Worm (Caenorhabditis elegans) whole organism, young adult: Measurements from ENCODE around the gene abt-4.

ENCODE experiments used
- B0019.2 ChIP-seq: fragments of 200-800 bp; sonication (Bioruptor generic); conservative IDR thresholded peaks from 2 replicates; pipeline ENCODE4 v1.3.6; 2022; ENCODE audit warnings: missing genetic modification reagents, missing genetic modification characterization, missing compliant biosample characterization
- B0035.1 ChIP-seq: sonication (generic microtip); optimal IDR thresholded peaks from 2 replicates; lab custom pipeline; 2016; ENCODE audit warnings: missing genetic modification characterization, mild to moderate bottlenecking, missing compliant biosample characterization, missing genotype, missing genetic modification reagents
- B0336.3 ChIP-seq: fragments of 200-800 bp; sonication (Bioruptor generic); IDR thresholded peaks from 2 replicates; pipeline ENCODE4 v1.3.6; 2022; ENCODE audit warnings: missing genetic modification characterization, missing compliant biosample characterization
- C06A6.2 ChIP-seq: fragments of 200-800 bp; sonication (Bioruptor generic); conservative IDR thresholded peaks from 2 replicates; pipeline ENCODE4 v1.3.6; 2022; ENCODE audit warnings: missing genetic modification characterization, missing compliant biosample characterization
- F22D6.2 ChIP-seq: sonication (generic microtip); optimal IDR thresholded peaks from 2 replicates; lab custom pipeline; 2016; ENCODE audit warnings: mild to moderate bottlenecking, missing genetic modification characterization, missing compliant biosample characterization
- F33H1.4 ChIP-seq: fragments of 200-800 bp; sonication (Bioruptor generic); IDR thresholded peaks from 2 replicates; pipeline ENCODE4 v1.3.6; 2022; ENCODE audit warnings: missing genetic modification reagents, missing genetic modification characterization, missing compliant biosample characterization
- F49E8.2 ChIP-seq: sonication (generic microtip); optimal IDR thresholded peaks from 3 replicates; lab custom pipeline; 2017; ENCODE audit warnings: missing genetic modification characterization, mild to moderate bottlenecking, missing compliant biosample characterization, antibody characterized with exemption, moderate library complexity; ENCODE audit not compliant: insufficient read depth
- Y53G8AR.9 ChIP-seq: fragments of 200-800 bp; sonication (Bioruptor generic); conservative IDR thresholded peaks from 2 replicates; pipeline ENCODE4 v1.3.6; 2022; ENCODE audit warnings: missing genetic modification reagents, missing genetic modification characterization, missing compliant biosample characterization
- aptf-2 ChIP-seq: fragments of 200-800 bp; sonication (Bioruptor generic); conservative IDR thresholded peaks from 2 replicates; pipeline ENCODE4 v1.3.6; 2022; ENCODE audit warnings: missing genetic modification reagents, missing genetic modification characterization, missing compliant biosample characterization
- attf-5 ChIP-seq: fragments of 200-800 bp; sonication (Bioruptor generic); optimal IDR thresholded peaks from 2 replicates; lab custom pipeline; 2018; ENCODE audit warnings: mild to moderate bottlenecking, missing genetic modification characterization, missing compliant biosample characterization
- attf-6 ChIP-seq: fragments of 200-800 bp; sonication (Bioruptor generic); IDR thresholded peaks from 2 replicates; pipeline ENCODE4 v1.3.6; 2022; ENCODE audit warnings: missing genetic modification reagents, missing genetic modification characterization, missing compliant biosample characterization
- bed-1 ChIP-seq: fragments of 200-800 bp; sonication (Bioruptor generic); IDR thresholded peaks from 2 replicates; pipeline ENCODE4 v1.3.6; 2022; ENCODE audit warnings: missing genetic modification reagents, missing genetic modification characterization, missing compliant biosample characterization
- ccch-3 ChIP-seq: fragments of 200-800 bp; sonication (Bioruptor generic); optimal IDR thresholded peaks from 2 replicates; lab custom pipeline; 2018; ENCODE audit warnings: mild to moderate bottlenecking, missing genetic modification characterization, missing compliant biosample characterization
- ceh-27 ChIP-seq: fragments of 200-800 bp; sonication (Bioruptor generic); optimal IDR thresholded peaks from 2 replicates; lab custom pipeline; 2018; ENCODE audit warnings: mild to moderate bottlenecking, missing genetic modification characterization, moderate library complexity, missing compliant biosample characterization
- efl-1 ChIP-seq: fragments of 150-350 bp; optimal IDR thresholded peaks from 2 replicates; lab custom pipeline; 2014; ENCODE audit warnings: missing biosample characterization, missing genetic modification reagents, missing genetic modification characterization
- egl-44 ChIP-seq: fragments of 200-800 bp; sonication (Bioruptor generic); IDR thresholded peaks from 2 replicates; pipeline ENCODE4 v1.3.6; 2022; ENCODE audit warnings: missing genetic modification reagents, missing genetic modification characterization, missing compliant biosample characterization
- egrh-3 ChIP-seq: fragments of 200-800 bp; sonication (Bioruptor generic); IDR thresholded peaks from 2 replicates; pipeline ENCODE4 v1.3.6; 2022; ENCODE audit warnings: missing genetic modification reagents, missing genetic modification characterization, missing compliant biosample characterization
- ekl-4 ChIP-seq: fragments of 200-800 bp; sonication (Bioruptor generic); IDR thresholded peaks from 2 replicates; pipeline ENCODE4 v1.3.6; 2022; ENCODE audit warnings: missing genetic modification reagents, missing genetic modification characterization, missing compliant biosample characterization
- fkh-3 ChIP-seq: sonication (generic microtip); optimal IDR thresholded peaks from 2 replicates; lab custom pipeline; 2016; ENCODE audit warnings: mild to moderate bottlenecking, missing genetic modification characterization, missing compliant biosample characterization
- hmg-1.2 ChIP-seq: fragments of 200-800 bp; sonication (Bioruptor generic); IDR thresholded peaks from 2 replicates; pipeline ENCODE4 v1.3.6; 2022; ENCODE audit warnings: missing genetic modification reagents, missing genetic modification characterization, missing compliant biosample characterization
- hrde-1 ChIP-seq: sonication (generic microtip); optimal IDR thresholded peaks from 2 replicates; lab custom pipeline; 2016; ENCODE audit warnings: missing genetic modification characterization, mild to moderate bottlenecking, missing compliant biosample characterization, moderate library complexity, missing genotype, missing genetic modification reagents, borderline replicate concordance
- lag-1 ChIP-seq: fragments of 200-800 bp; sonication (Bioruptor generic); IDR thresholded peaks from 2 replicates; pipeline ENCODE4 v1.3.6; 2022; ENCODE audit warnings: missing genetic modification reagents, missing genetic modification characterization, missing compliant biosample characterization
- let-607 ChIP-seq, 2 experiments: fragments of 200-800 bp in 1 of 2; sonication (Bioruptor generic) in 1 of 2; sonication (generic microtip) in 1 of 2; optimal IDR thresholded peaks; 2 replicates each; lab custom pipeline; 2016 to 2018; ENCODE audit warnings: mild to moderate bottlenecking in 2 of 2, missing compliant biosample characterization in 2 of 2, missing genetic modification characterization in 2 of 2, moderate library complexity in 2 of 2, missing genotype in 1 of 2
- lir-1 ChIP-seq: fragments of 200-800 bp; sonication (Bioruptor generic); conservative IDR thresholded peaks from 2 replicates; pipeline ENCODE4 v1.3.6; 2022; ENCODE audit warnings: missing genetic modification reagents, missing genetic modification characterization, missing compliant biosample characterization
- lsl-1 ChIP-seq: fragments of 200-800 bp; sonication (Bioruptor generic); optimal IDR thresholded peaks from 2 replicates; lab custom pipeline; 2018; ENCODE audit warnings: mild to moderate bottlenecking, missing genetic modification characterization, moderate library complexity, missing compliant biosample characterization
- madf-8 ChIP-seq: fragments of 200-800 bp; sonication (Bioruptor generic); conservative IDR thresholded peaks from 2 replicates; pipeline ENCODE4 v1.3.6; 2022; ENCODE audit warnings: missing genetic modification reagents, missing genetic modification characterization, missing compliant biosample characterization
- mcd-1 ChIP-seq: fragments of 200-800 bp; sonication (Bioruptor generic); IDR thresholded peaks from 2 replicates; pipeline ENCODE4 v1.3.6; 2022; ENCODE audit warnings: missing genetic modification reagents, missing genetic modification characterization, missing compliant biosample characterization
- nfyb-1 ChIP-seq: fragments of 200-800 bp; sonication (Bioruptor generic); IDR thresholded peaks from 2 replicates; pipeline ENCODE4 v1.3.6; 2022; ENCODE audit warnings: missing genetic modification reagents, missing genetic modification characterization, missing compliant biosample characterization
- nhr-80 ChIP-seq: sonication (generic microtip); optimal IDR thresholded peaks from 2 replicates; lab custom pipeline; 2016; ENCODE audit warnings: missing genetic modification characterization, missing compliant biosample characterization
- somi-1 ChIP-seq: fragments of 200-800 bp; sonication (Bioruptor generic); optimal IDR thresholded peaks from 2 replicates; lab custom pipeline; 2018; ENCODE audit warnings: mild to moderate bottlenecking, missing genetic modification characterization, missing compliant biosample characterization
- tbx-9 ChIP-seq: sonication (generic microtip); optimal IDR thresholded peaks from 2 replicates; lab custom pipeline; 2016; ENCODE audit warnings: borderline replicate concordance, missing genetic modification characterization, inconsistent platforms, missing compliant biosample characterization
- tlf-1 ChIP-seq: fragments of 200-800 bp; sonication (Bioruptor generic); optimal IDR thresholded peaks from 2 replicates; lab custom pipeline; 2018; ENCODE audit warnings: mild to moderate bottlenecking, missing genetic modification characterization, missing compliant biosample characterization
- unc-130 ChIP-seq: sonication (generic microtip); optimal IDR thresholded peaks from 2 replicates; lab custom pipeline; 2016; ENCODE audit warnings: missing genetic modification reagents, missing genetic modification characterization, missing compliant biosample characterization
- xnd-1 ChIP-seq: sonication (generic microtip); optimal IDR thresholded peaks from 2 replicates; lab custom pipeline; 2016; ENCODE audit warnings: missing genotype, missing genetic modification reagents, missing genetic modification characterization, missing compliant biosample characterization
- zfh-2 ChIP-seq: fragments of 200-800 bp; sonication (Bioruptor generic); conservative IDR thresholded peaks from 2 replicates; pipeline ENCODE4 v1.3.6; 2022; ENCODE audit warnings: missing genetic modification reagents, missing genetic modification characterization, missing compliant biosample characterization

The abt-4 gene

ce11 chrV:297424-297991 lies 33.0 kb downstream of the abt-4 start, which contains the start of gene F33E11.2 (continued):
- TF ChIP-seq lir-1 (GFP tag; lab: Robert Waterston, UW): no peak
- no peak for TF ChIP-seq bed-1
- TF ChIP-seq unc-130 (GFP tag; lab: Kevin White, UChicago): no peak
- no peak for TF ChIP-seq F49E8.2
- no peak for TF ChIP-seq egrh-3 (GFP tag; lab: Robert Waterston, UW)
- no peak for TF ChIP-seq F22D6.2 (tag; lab: Kevin White, UChicago)
- no peak for TF ChIP-seq fkh-3 (tag; lab: Kevin White, UChicago)
- TF ChIP-seq ccch-3: no peak
- TF ChIP-seq xnd-1 (tag; lab: Kevin White, UChicago): peak; percentile 52
- no peak for TF ChIP-seq Y53G8AR.9
- TF ChIP-seq zfh-2 (GFP tag; lab: Robert Waterston, UW): no peak
- no peak for TF ChIP-seq aptf-2 (GFP tag; lab: Robert Waterston, UW)
- no peak for TF ChIP-seq B0336.3
- no peak for TF ChIP-seq attf-6
- peak; percentile 63 for TF ChIP-seq madf-8 (GFP tag; lab: Robert Waterston, UW)
- no peak for TF ChIP-seq B0035.1 (tag; lab: Kevin White, UChicago)
- TF ChIP-seq tlf-1 (GFP tag; lab: Kevin White, UChicago): no peak
- TF ChIP-seq ekl-4 (GFP tag; lab: Robert Waterston, UW): no peak
- TF ChIP-seq efl-1 (GFP tag; lab: Kevin White, UChicago): peak; percentile 60
- TF ChIP-seq F33H1.4: peak; percentile 33; the same call in 1 of the 2 replicates
- TF ChIP-seq hmg-1.2 (GFP tag; lab: Robert Waterston, UW): no peak
- peak; percentile 83 for TF ChIP-seq lsl-1 (GFP tag; lab: Kevin White, UChicago)
- no peak for TF ChIP-seq nhr-80
- TF ChIP-seq tbx-9 (tag; lab: Kevin White, UChicago): no peak
- TF ChIP-seq hrde-1: no peak
- no peak for TF ChIP-seq attf-5 (GFP tag; lab: Kevin White, UChicago)
- no peak for TF ChIP-seq C06A6.2 (GFP tag; lab: Robert Waterston, UW)
- TF ChIP-seq B0019.2: no peak
- no peak for TF ChIP-seq let-607 (tag; optimal IDR thresholded peaks at IDR 0.05; lab: Kevin White, UChicago)
- TF ChIP-seq, all 124 proteins: peak for 6

DNA sequence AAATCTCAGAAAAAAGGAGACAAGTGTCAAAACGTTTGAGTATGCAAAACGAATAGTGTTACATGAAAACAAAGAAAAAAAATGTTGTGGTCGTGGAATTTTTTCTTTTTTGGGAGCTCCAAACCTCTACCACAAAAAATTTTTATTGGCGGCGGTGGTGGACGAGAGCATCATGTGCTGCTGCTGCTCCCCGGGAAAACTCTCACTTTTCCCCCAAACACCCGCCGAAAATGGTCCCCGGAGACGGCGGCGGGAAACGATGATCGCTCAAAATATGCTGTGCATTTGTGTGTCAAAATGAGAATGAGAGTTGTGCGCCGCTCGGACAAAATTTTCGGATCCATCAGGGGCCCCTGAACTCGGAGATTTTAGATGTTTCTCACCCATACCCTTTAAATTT lies 34.7 kb downstream of the abt-4 start:
- TF ChIP-seq zfh-2 (GFP tag; lab: Robert Waterston, UW) (peak; percentile 74), lsl-1 (GFP tag; lab: Kevin White, UChicago) (no peak), lag-1 (GFP tag; lab: Robert Waterston, UW) (no peak), B0336.3 (no peak)

DNA sequence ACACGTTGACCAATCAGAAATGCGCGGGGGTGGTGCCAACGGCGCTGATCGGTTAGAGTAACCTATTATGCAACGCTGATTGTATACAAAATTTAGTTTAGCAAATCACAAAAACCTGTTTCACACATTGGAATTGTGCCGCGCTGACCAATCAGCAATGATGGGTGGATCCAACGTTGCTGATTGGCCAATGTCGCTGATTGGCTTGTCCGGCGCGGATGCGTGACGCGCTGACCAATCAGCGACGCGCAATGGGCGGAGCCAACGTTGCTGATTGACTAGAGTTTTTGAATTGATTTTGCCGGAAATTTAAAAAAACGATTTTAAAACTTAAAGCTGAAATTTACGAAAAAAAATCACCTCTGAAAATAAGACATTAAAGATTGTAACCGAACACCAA lies 45.2 kb downstream of the abt-4 start:
- no peak for TF ChIP-seq mcd-1 (GFP tag; lab: Robert Waterston, UW)
- TF ChIP-seq nhr-80: no peak
- 0 out of 2 replicates have a peak, but pooled peaks have one; percentile 56 for TF ChIP-seq nfyb-1 (GFP tag; lab: Robert Waterston, UW)

DNA sequence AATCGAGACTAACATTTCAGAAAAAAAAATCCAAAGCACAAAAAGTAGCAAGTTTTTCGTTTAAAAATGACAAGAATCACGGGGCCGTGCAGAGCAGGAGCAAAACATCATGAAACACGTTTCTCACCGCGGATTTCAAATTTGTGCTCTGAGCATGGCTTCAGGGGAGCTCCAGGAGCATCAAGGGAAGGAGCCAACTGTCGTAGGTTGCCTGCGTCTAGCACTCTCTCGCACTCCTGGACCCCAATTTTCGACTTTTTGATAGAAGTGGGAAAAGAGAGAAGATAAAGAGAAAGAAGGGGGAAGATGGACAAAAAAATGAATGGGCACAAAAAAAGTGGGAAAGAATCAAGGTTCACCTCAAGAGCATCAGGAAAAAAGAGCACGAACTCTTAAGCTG lies 45.7 kb downstream of the abt-4 start:
- peak; percentile 8 for TF ChIP-seq somi-1
- no peak for TF ChIP-seq egl-44 (GFP tag; lab: Robert Waterston, UW)
- peak; percentile 24 for TF ChIP-seq ceh-27
